Fruit fly (Drosophila melanogaster): ENCODE measurements around the gene Arpc3B.
A peak's percentile ranks its signal among the peaks of the same experiment; 100 is the strongest.

The Arpc3B gene

dm6 chrX:17125017-17125821 lies 19.6 kb upstream of the Arpc3B start (continued):
- peak; percentile 73 for TF ChIP-seq CG4707 (GFP tag; optimal IDR thresholded peaks at IDR 0.05)
- TF ChIP-seq CG10431 (GFP tag; optimal IDR thresholded peaks at IDR 0.05): no peak
- TF ChIP-seq B-H1 (GFP tag; IDR thresholded peaks at IDR 0.05): peak; percentile 53; the same call in 2 of the 3 replicates
- TF ChIP-seq Neu2 (GFP tag; optimal IDR thresholded peaks at IDR 0.05; ENCODE audit: borderline replicate concordance): peak; percentile 12
- peak; percentile 17 for TF ChIP-seq her (GFP tag; optimal IDR thresholded peaks at IDR 0.05)
- TF ChIP-seq prd (optimal IDR thresholded peaks at IDR 0.05): no peak
- TF ChIP-seq prd (GFP tag; IDR thresholded peaks at IDR 0.05): peak; percentile 65
- peak; percentile 76 for TF ChIP-seq CG15479 (GFP tag; optimal IDR thresholded peaks at IDR 0.05)
- TF ChIP-seq tll (GFP tag; optimal IDR thresholded peaks at IDR 0.05): peak in 1 of 2 experiments; percentile 13
- peak; percentile 87 for TF ChIP-seq CG14860 (GFP tag; IDR thresholded peaks at IDR 0.05; ENCODE audit: partially characterized antibody)
- no peak for TF ChIP-seq MESR4 (GFP tag; optimal IDR thresholded peaks at IDR 0.05)
- peak; percentile 80 for TF ChIP-seq CG31441 (GFP tag; IDR thresholded peaks at IDR 0.05)
- TF ChIP-seq tin (GFP tag; optimal IDR thresholded peaks at IDR 0.05): peak; percentile 24
- no peak for TF ChIP-seq vfl (GFP tag; optimal IDR thresholded peaks at IDR 0.05)
- peak; percentile 42 for TF ChIP-seq CG10267 (tag; optimal IDR thresholded peaks at IDR 0.05)
- TF ChIP-seq Doc3 (GFP tag; IDR thresholded peaks at IDR 0.05; ENCODE audit: partially characterized antibody): peak; percentile 97
- 0 out of 2 replicates have a peak, but pooled peaks have one; percentile 31 for TF ChIP-seq Oaz (GFP tag; IDR thresholded peaks at IDR 0.05)
- TF ChIP-seq CG9817 (tag; optimal IDR thresholded peaks at IDR 0.05): peak; percentile 43
- TF ChIP-seq sim (GFP tag; IDR thresholded peaks at IDR 0.05): no peak
- TF ChIP-seq CG14441 (GFP tag; IDR thresholded peaks at IDR 0.05): peak; percentile 79
- peak; percentile 67 for TF ChIP-seq CG15269 (tag; optimal IDR thresholded peaks at IDR 0.05)
- TF ChIP-seq CG15073 (GFP tag; optimal IDR thresholded peaks at IDR 0.05): no peak
- peak; percentile 34 for TF ChIP-seq stwl (tag; optimal IDR thresholded peaks at IDR 0.05)
- peak; percentile 36; the same call in 1 of the 2 replicates for TF ChIP-seq peb (GFP tag; IDR thresholded peaks at IDR 0.05)
- TF ChIP-seq lilli (GFP tag; optimal IDR thresholded peaks at IDR 0.05): peak; percentile 42
- peak; percentile 62 for TF ChIP-seq CG32772 (GFP tag; IDR thresholded peaks at IDR 0.05)
- TF ChIP-seq fd96Cb (tag; optimal IDR thresholded peaks at IDR 0.05): peak; percentile 56
- peak; percentile 69 for TF ChIP-seq CG33557 (GFP tag; optimal IDR thresholded peaks at IDR 0.05)
- TF ChIP-seq CG14710 (tag; optimal IDR thresholded peaks at IDR 0.05): peak; percentile 30
- TF ChIP-seq salm (tag; optimal IDR thresholded peaks at IDR 0.05): peak; percentile 25
- TF ChIP-seq sc (optimal IDR thresholded peaks at IDR 0.05): no peak
- TF ChIP-seq sc (GFP tag; optimal IDR thresholded peaks at IDR 0.05): no peak
- peak; percentile 37; the same call in 1 of the 3 replicates for TF ChIP-seq otp (GFP tag; IDR thresholded peaks at IDR 0.05)
- TF ChIP-seq CG8944 (GFP tag; optimal IDR thresholded peaks at IDR 0.05): peak; percentile 18
- TF ChIP-seq cad (GFP tag; optimal IDR thresholded peaks at IDR 0.05): no peak
- TF ChIP-seq dysf (GFP tag; IDR thresholded peaks at IDR 0.05): peak; percentile 82
- TF ChIP-seq CG15601 (tag; optimal IDR thresholded peaks at IDR 0.05): peak; percentile 12
- peak; percentile 62 for TF ChIP-seq Blimp-1 (GFP tag; optimal IDR thresholded peaks at IDR 0.05)
- peak; percentile 52 for TF ChIP-seq D19B (GFP tag; optimal IDR thresholded peaks at IDR 0.05)
- peak; percentile 49 for TF ChIP-seq CG10543 (GFP tag; optimal IDR thresholded peaks at IDR 0.05)
- peak; percentile 69; the same call in 2 of the 3 replicates for TF ChIP-seq CG2889 (GFP tag; IDR thresholded peaks at IDR 0.05)
- no peak for TF ChIP-seq Gsc (GFP tag; IDR thresholded peaks at IDR 0.05)
- TF ChIP-seq E2f1 (GFP tag; IDR thresholded peaks at IDR 0.05): peak; percentile 75
- TF ChIP-seq CHES-1-like (GFP tag; optimal IDR thresholded peaks at IDR 0.05): peak; percentile 38
- TF ChIP-seq CG13123 (GFP tag; optimal IDR thresholded peaks at IDR 0.05): no peak
- TF ChIP-seq kay (GFP tag; optimal IDR thresholded peaks at IDR 0.05): peak; percentile 6
- TF ChIP-seq CG34376 (GFP tag; optimal IDR thresholded peaks at IDR 0.05): peak; percentile 85
- TF ChIP-seq CG42726 (GFP tag; IDR thresholded peaks at IDR 0.05; ENCODE audit: partially characterized antibody): peak; percentile 76; the same call in 1 of the 2 replicates
- TF ChIP-seq sob (GFP tag; IDR thresholded peaks at IDR 0.05): peak; percentile 63

All from whole organism, embryonic.